Fruit fly (Drosophila melanogaster) whole organism, embryonic: Measurements from ENCODE around the gene Tango1.
A peak's percentile ranks its signal among the peaks of the same experiment; 100 is the strongest.

Experiments
- CG10543 ChIP-seq: fragments of 200-800 bp; sonication (Bioruptor generic); optimal IDR thresholded peaks from 3 replicates; lab custom pipeline; 2017; ENCODE audit warnings: missing biosample characterization, mild to moderate bottlenecking, missing genetic modification characterization, moderate library complexity
- CG11695 ChIP-seq: fragments of 200-800 bp; sonication (Bioruptor generic); IDR thresholded peaks from 3 replicates; pipeline ENCODE4 v1.3.6; 2022; ENCODE audit warnings: missing biosample characterization, missing genetic modification characterization
- CG12236 ChIP-seq: fragments of 200-800 bp; sonication (Bioruptor generic); optimal IDR thresholded peaks from 2 replicates; lab custom pipeline; 2016; ENCODE audit warnings: missing biosample characterization, missing genetic modification characterization
- CG13624 ChIP-seq: fragments of 200-800 bp; sonication (Bioruptor generic); optimal IDR thresholded peaks from 2 replicates; lab custom pipeline; 2016; ENCODE audit warnings: missing biosample characterization, missing genetic modification characterization
- CG14050 ChIP-seq: fragments of 200-800 bp; sonication (Bioruptor generic); IDR thresholded peaks from 3 replicates; pipeline ENCODE4 v1.3.6; 2022; ENCODE audit warnings: missing biosample characterization, missing genetic modification characterization
- CG15269 ChIP-seq: fragments of 200-800 bp; sonication (Bioruptor generic); optimal IDR thresholded peaks from 2 replicates; lab custom pipeline; 2018; ENCODE audit warnings: missing biosample characterization, mild to moderate bottlenecking, missing genetic modification characterization, moderate library complexity
- CG18262 ChIP-seq: fragments of 200-800 bp; optimal IDR thresholded peaks from 3 replicates; lab custom pipeline; 2019; ENCODE audit warnings: missing biosample characterization, mild to moderate bottlenecking, missing genetic modification characterization, moderate library complexity
- CG18619 ChIP-seq: fragments of 200-800 bp; sonication (Bioruptor generic); optimal IDR thresholded peaks from 3 replicates; lab custom pipeline; 2017; ENCODE audit warnings: missing biosample characterization, mild to moderate bottlenecking, missing genetic modification characterization
- CG31224 ChIP-seq: fragments of 200-800 bp; sonication (Bioruptor generic); IDR thresholded peaks from 2 replicates; pipeline ENCODE4 v1.3.6; 2022; ENCODE audit warnings: missing biosample characterization, missing genetic modification characterization
- CG32767 ChIP-seq: fragments of 200-800 bp; sonication (Bioruptor generic); IDR thresholded peaks from 2 replicates; pipeline ENCODE4 v1.3.6; 2022; ENCODE audit warnings: missing biosample characterization, missing genetic modification characterization
- CG4328 ChIP-seq: fragments of 200-800 bp; sonication (Bioruptor generic); optimal IDR thresholded peaks from 3 replicates; lab custom pipeline; 2017; ENCODE audit warnings: missing biosample characterization, missing genetic modification reagents, missing genetic modification characterization
- CG4404 ChIP-seq: fragments of 200-800 bp; sonication (Bioruptor generic); IDR thresholded peaks from 2 replicates; pipeline ENCODE4 v1.3.6; 2022; ENCODE audit warnings: missing biosample characterization, missing genetic modification characterization
- CG4424 ChIP-seq: fragments of 200-800 bp; sonication (Bioruptor generic); optimal IDR thresholded peaks from 3 replicates; lab custom pipeline; 2016; ENCODE audit warnings: missing biosample characterization, missing genetic modification characterization
- CG6689 ChIP-seq: fragments of 200-800 bp; sonication (Bioruptor generic); IDR thresholded peaks from 2 replicates; pipeline ENCODE4 v1.3.6; 2022; ENCODE audit warnings: missing biosample characterization, missing genetic modification characterization
- CG6765 ChIP-seq: fragments of 200-800 bp; sonication (Bioruptor generic); optimal IDR thresholded peaks from 3 replicates; lab custom pipeline; 2017; ENCODE audit warnings: missing biosample characterization, mild to moderate bottlenecking, missing genetic modification characterization
- CG7745 ChIP-seq: fragments of 200-800 bp; sonication (Bioruptor generic); optimal IDR thresholded peaks from 2 replicates; lab custom pipeline; 2018; ENCODE audit warnings: missing biosample characterization, mild to moderate bottlenecking, missing genetic modification characterization, moderate library complexity
- CG7786 ChIP-seq: fragments of 200-800 bp; sonication (Bioruptor generic); optimal IDR thresholded peaks from 2 replicates; lab custom pipeline; 2016; ENCODE audit warnings: missing biosample characterization, missing genetic modification characterization
- CG9437 ChIP-seq: fragments of 200-800 bp; sonication (Bioruptor generic); optimal IDR thresholded peaks from 2 replicates; lab custom pipeline; 2018; ENCODE audit warnings: missing biosample characterization, mild to moderate bottlenecking, missing genetic modification characterization
- CHES-1-like ChIP-seq: fragments of 200-800 bp; sonication (Bioruptor generic); optimal IDR thresholded peaks from 2 replicates; lab custom pipeline; 2016; ENCODE audit warnings: missing biosample characterization, missing genetic modification characterization
- Dll ChIP-seq: fragments of 200-800 bp; sonication (Bioruptor generic); IDR thresholded peaks from 4 replicates; pipeline ENCODE4 v1.3.6; 2022; ENCODE audit warnings: missing biosample characterization, missing genetic modification characterization; ENCODE audit not compliant: partially characterized antibody
- Doc2 ChIP-seq: fragments of 200-800 bp; sonication (Bioruptor generic); IDR thresholded peaks from 2 replicates; pipeline ENCODE4 v1.3.6; 2022; ENCODE audit warnings: missing biosample characterization, missing genetic modification characterization
- Doc3 ChIP-seq: fragments of 200-800 bp; sonication (Bioruptor generic); IDR thresholded peaks from 3 replicates; pipeline ENCODE4 v1.3.6; 2022; ENCODE audit warnings: missing biosample characterization, missing genetic modification characterization; ENCODE audit not compliant: partially characterized antibody
- Hmr ChIP-seq: fragments of 200-800 bp; sonication (Bioruptor generic); optimal IDR thresholded peaks from 3 replicates; lab custom pipeline; 2017; ENCODE audit warnings: mild to moderate bottlenecking, missing biosample characterization, missing genetic modification reagents, missing genetic modification characterization
- Oli ChIP-seq: fragments of 200-800 bp; sonication (Bioruptor generic); optimal IDR thresholded peaks from 2 replicates; lab custom pipeline; 2018; ENCODE audit warnings: missing biosample characterization, mild to moderate bottlenecking, missing genetic modification characterization, moderate library complexity
- Pdp1 ChIP-seq, 2 experiments: fragments of 200-800 bp; sonication (Bioruptor generic); optimal IDR thresholded peaks; 3 replicates each; lab custom pipeline; 2016; ENCODE audit warnings: missing biosample characterization in 2 of 2, missing genetic modification characterization in 2 of 2, mild to moderate bottlenecking in 1 of 2, moderate library complexity in 1 of 2
- Poxn ChIP-seq: fragments of 200-800 bp; sonication (Bioruptor generic); IDR thresholded peaks from 2 replicates; pipeline ENCODE4 v1.3.6; 2022; ENCODE audit warnings: missing biosample characterization, missing genetic modification characterization
- Rx ChIP-seq: fragments of 200-800 bp; sonication (Bioruptor generic); IDR thresholded peaks from 2 replicates; pipeline ENCODE4 v1.3.6; 2022; ENCODE audit warnings: missing biosample characterization, missing genetic modification characterization
- Taf1 ChIP-seq: fragments of 200-800 bp; sonication (Bioruptor generic); IDR thresholded peaks from 2 replicates; pipeline ENCODE4 v1.3.6; 2022; ENCODE audit warnings: missing biosample characterization, missing genetic modification characterization
- ac ChIP-seq: fragments of 200-800 bp; sonication (Bioruptor generic); optimal IDR thresholded peaks from 3 replicates; lab custom pipeline; 2017; ENCODE audit warnings: missing biosample characterization, mild to moderate bottlenecking, missing genetic modification characterization
- chn ChIP-seq: fragments of 200-800 bp; sonication (Bioruptor generic); optimal IDR thresholded peaks from 2 replicates; lab custom pipeline; 2016; ENCODE audit warnings: missing biosample characterization, missing genetic modification characterization
- esg ChIP-seq: fragments of 200-800 bp; sonication (Bioruptor generic); conservative IDR thresholded peaks from 2 replicates; pipeline ENCODE4 v1.3.6; 2022; ENCODE audit warnings: missing biosample characterization, missing genetic modification characterization
- gcm ChIP-seq: fragments of 200-800 bp; sonication (Bioruptor generic); optimal IDR thresholded peaks from 2 replicates; lab custom pipeline; 2019; ENCODE audit warnings: missing biosample characterization, mild to moderate bottlenecking, missing genetic modification characterization, moderate library complexity
- ind ChIP-seq: fragments of 200-800 bp; sonication (Bioruptor generic); optimal IDR thresholded peaks from 3 replicates; lab custom pipeline; 2016; ENCODE audit warnings: missing biosample characterization, missing genetic modification characterization
- jumu ChIP-seq: fragments of 200-800 bp; sonication (Bioruptor generic); optimal IDR thresholded peaks from 3 replicates; lab custom pipeline; 2016; ENCODE audit warnings: missing biosample characterization, missing genetic modification characterization
- knrl ChIP-seq: fragments of 200-800 bp; sonication (Bioruptor generic); IDR thresholded peaks from 3 replicates; pipeline ENCODE4 v1.3.6; 2022; ENCODE audit warnings: missing biosample characterization, missing genetic modification characterization; ENCODE audit not compliant: partially characterized antibody
- peb ChIP-seq: fragments of 200-800 bp; sonication (Bioruptor generic); IDR thresholded peaks from 2 replicates; pipeline ENCODE4 v1.3.6; 2022; ENCODE audit warnings: missing biosample characterization, missing genetic modification characterization
- pho ChIP-seq: fragments of 200-800 bp; sonication (Bioruptor generic); optimal IDR thresholded peaks from 2 replicates; lab custom pipeline; 2016; ENCODE audit warnings: missing biosample characterization, missing genetic modification characterization
- pros ChIP-seq: fragments of 200-800 bp; sonication (Bioruptor generic); optimal IDR thresholded peaks from 3 replicates; lab custom pipeline; 2019; ENCODE audit warnings: missing biosample characterization, mild to moderate bottlenecking, missing genetic modification characterization, moderate library complexity
- psq ChIP-seq: fragments of 200-800 bp; sonication (Bioruptor generic); optimal IDR thresholded peaks from 2 replicates; lab custom pipeline; 2017; ENCODE audit warnings: missing biosample characterization, missing genetic modification characterization
- ranshi ChIP-seq: fragments of 200-800 bp; sonication (Bioruptor generic); IDR thresholded peaks from 2 replicates; pipeline ENCODE4 v1.3.6; 2022; ENCODE audit warnings: missing biosample characterization, missing genetic modification characterization
- sens-2 ChIP-seq: fragments of 200-800 bp; sonication (Bioruptor generic); IDR thresholded peaks from 2 replicates; pipeline ENCODE4 v1.3.6; 2022; ENCODE audit warnings: missing biosample characterization, missing genetic modification characterization
- sr ChIP-seq: fragments of 200-800 bp; sonication (Bioruptor generic); IDR thresholded peaks from 3 replicates; pipeline ENCODE4 v1.3.6; 2022; ENCODE audit warnings: missing biosample characterization, missing genetic modification characterization
- tin ChIP-seq: fragments of 200-800 bp; sonication (Bioruptor generic); optimal IDR thresholded peaks from 3 replicates; lab custom pipeline; 2016; ENCODE audit warnings: missing biosample characterization, missing genetic modification characterization
- trh ChIP-seq: fragments of 200-800 bp; sonication (Bioruptor generic); optimal IDR thresholded peaks from 2 replicates; lab custom pipeline; 2016; ENCODE audit warnings: missing biosample characterization, missing genetic modification characterization
- twi ChIP-seq: fragments of 200-800 bp; optimal IDR thresholded peaks from 2 replicates; lab custom pipeline; 2019; ENCODE audit warnings: missing biosample characterization, mild to moderate bottlenecking, missing genetic modification characterization, moderate library complexity
- vvl ChIP-seq: fragments of 200-800 bp; sonication (Bioruptor generic); IDR thresholded peaks from 2 replicates; pipeline ENCODE4 v1.3.6; 2022; ENCODE audit warnings: missing biosample characterization, missing genetic modification characterization
- z ChIP-seq: fragments of 200-800 bp; sonication (Bioruptor generic); IDR thresholded peaks from 3 replicates; pipeline ENCODE4 v1.3.6; 2022; ENCODE audit warnings: missing biosample characterization, missing genetic modification characterization
- zf30C ChIP-seq: fragments of 200-800 bp; sonication (Bioruptor generic); optimal IDR thresholded peaks from 3 replicates; lab custom pipeline; 2018; ENCODE audit warnings: missing biosample characterization, mild to moderate bottlenecking, missing genetic modification characterization

Gene Tango1

DNA sequence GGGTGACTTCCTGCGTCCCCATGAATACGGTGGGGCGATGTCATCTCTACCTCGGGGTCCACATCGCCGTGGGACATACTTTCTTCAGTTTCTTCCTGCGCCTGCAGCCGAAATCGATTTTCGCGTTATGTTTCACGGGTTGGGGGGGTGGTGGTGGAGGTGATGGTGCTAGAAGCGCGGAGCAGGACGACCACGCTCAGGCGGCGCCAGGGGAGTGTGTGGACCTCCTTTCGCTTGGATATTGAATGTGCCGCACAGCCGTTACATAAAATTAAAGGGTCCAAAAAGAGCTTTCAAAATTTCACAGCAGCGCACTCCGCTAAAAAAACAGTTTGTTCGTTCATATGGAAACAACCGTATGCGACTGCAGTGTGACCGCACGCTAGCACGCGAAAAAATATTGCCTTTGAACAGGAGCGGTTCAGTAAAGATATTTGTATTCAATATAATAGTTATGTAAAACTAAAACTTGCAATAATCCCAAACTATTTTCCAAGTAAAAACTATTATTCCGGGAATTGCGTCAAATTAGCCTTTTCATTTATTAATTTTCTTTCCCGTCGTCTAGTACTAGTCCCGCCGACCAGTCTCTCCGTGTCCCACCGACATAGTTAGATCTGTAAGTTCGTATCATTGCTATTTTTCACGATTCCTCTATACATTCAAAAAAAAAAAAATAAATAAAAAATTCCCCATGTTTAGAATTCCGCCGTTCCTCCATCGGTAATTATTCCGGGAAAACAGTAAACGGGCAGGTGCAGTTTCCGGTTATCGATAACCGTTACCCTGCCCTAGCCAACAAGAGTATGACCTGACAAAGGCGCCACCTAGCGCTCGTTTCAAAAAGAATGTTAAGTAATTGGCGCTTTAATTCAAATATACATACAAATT is 35.0 kb downstream of the Tango1 start, which contains the start of gene Nhe3 (continued):
- no peak for TF ChIP-seq z (GFP tag; lab: Robert Waterston, UW)
- peak; percentile 76 for TF ChIP-seq CG4404 (GFP tag; lab: Robert Waterston, UW)
- no peak for TF ChIP-seq CG7745 (tag; lab: Kevin White, UChicago)
- TF ChIP-seq CG6765 (GFP tag; lab: Kevin White, UChicago), result peak; percentile 60
- TF ChIP-seq CG32767 (GFP tag; lab: Robert Waterston, UW), result no peak; the same call in 1 of the 2 replicates
- TF ChIP-seq CG31224 (GFP tag; lab: Robert Waterston, UW), result peak; percentile 63
- TF ChIP-seq chn (GFP tag; lab: Kevin White, UChicago), result peak; percentile 81
- TF ChIP-seq Taf1 (GFP tag; lab: Robert Waterston, UW), result peak; percentile 77
- TF ChIP-seq CG14050, result peak; percentile 67; the same call in 2 of the 3 replicates
- no peak; the same call in 2 of the 3 replicates for TF ChIP-seq Doc3 (GFP tag; lab: Robert Waterston, UW)
- TF ChIP-seq Hmr (GFP tag; lab: Kevin White, UChicago), result peak; percentile 53
- peak; percentile 76 for TF ChIP-seq esg (GFP tag; lab: Robert Waterston, UW)
- TF ChIP-seq CG11695 (GFP tag; lab: Robert Waterston, UW), result peak; percentile 62; the same call in 1 of the 3 replicates
- TF ChIP-seq Rx (GFP tag; lab: Robert Waterston, UW), result peak; percentile 80
- peak; percentile 75 for TF ChIP-seq CG10543 (GFP tag; lab: Kevin White, UChicago)
- TF ChIP-seq gcm, result peak; percentile 63
- TF ChIP-seq CG13624, result peak; percentile 80
- no peak for TF ChIP-seq Doc2
- TF ChIP-seq ac (GFP tag; lab: Kevin White, UChicago), result no peak
- peak; percentile 54 for TF ChIP-seq CG9437
- 0 out of 3 replicates have a peak, but pooled peaks have one; percentile 15 for TF ChIP-seq sr (GFP tag; lab: Robert Waterston, UW)
- peak; percentile 89 for TF ChIP-seq vvl
- peak; percentile 87; the same call in 1 of the 2 replicates for TF ChIP-seq ranshi (GFP tag; lab: Robert Waterston, UW)
- TF ChIP-seq pros (GFP tag; lab: Kevin White, UChicago), result no peak
- peak; percentile 60 for TF ChIP-seq Poxn
- TF ChIP-seq tin (GFP tag; lab: Kevin White, UChicago), result peak; percentile 89
- peak; percentile 32; the same call in 1 of the 2 replicates for TF ChIP-seq peb (GFP tag; lab: Robert Waterston, UW)
- peak; percentile 87 for TF ChIP-seq pho (GFP tag; lab: Kevin White, UChicago)
- peak; percentile 66; the same call in 3 of the 4 replicates for TF ChIP-seq Dll (GFP tag; lab: Robert Waterston, UW)
- TF ChIP-seq twi (tag; lab: Kevin White, UChicago), result peak; percentile 56
- TF ChIP-seq zf30C (GFP tag; lab: Kevin White, UChicago), result no peak
- peak; percentile 78 for TF ChIP-seq CG18262
- peak; percentile 85 to 96 for TF ChIP-seq Pdp1 (GFP tag; optimal IDR thresholded peaks at IDR 0.05; lab: Kevin White, UChicago)
- peak; percentile 82 for TF ChIP-seq CG7786 (GFP tag; lab: Kevin White, UChicago)
- TF ChIP-seq CHES-1-like (GFP tag; lab: Kevin White, UChicago), result peak; percentile 86
- peak; percentile 69 for TF ChIP-seq CG4328 (GFP tag; lab: Kevin White, UChicago)
- no peak for TF ChIP-seq CG15269 (tag; lab: Kevin White, UChicago)
- TF ChIP-seq Oli (tag; lab: Kevin White, UChicago), result peak; percentile 77
- peak; percentile 39 for TF ChIP-seq psq
- TF ChIP-seq sens-2, result peak; percentile 60; the same call in 1 of the 2 replicates
- peak; percentile 87 for TF ChIP-seq CG6689 (GFP tag; lab: Robert Waterston, UW)
- TF ChIP-seq jumu, result peak; percentile 80
- TF ChIP-seq CG12236 (GFP tag; lab: Kevin White, UChicago), result peak; percentile 26
- peak; percentile 81 for TF ChIP-seq CG4424
- TF ChIP-seq CG18619 (GFP tag; lab: Kevin White, UChicago), result peak; percentile 67
- peak; percentile 71 for TF ChIP-seq trh (GFP tag; lab: Kevin White, UChicago)
- TF ChIP-seq knrl (GFP tag; lab: Robert Waterston, UW), result peak; percentile 61; the same call in 1 of the 3 replicates
- peak; percentile 80 for TF ChIP-seq ind
